Worm (Caenorhabditis elegans) whole organism, late embryonic: ENCODE measurements around the gene E01B7.2.
"Not testable (repeated sequence)": the region's sequence is repeated elsewhere in the genome, so short reads cannot be mapped to it uniquely, and the experiment has no call there.

Source experiments
- K02D7.2 ChIP-seq: sonication (generic microtip); optimal IDR thresholded peaks from 2 replicates; lab custom pipeline; 2017; ENCODE audit warnings: mild to moderate bottlenecking, missing genetic modification characterization, missing compliant biosample characterization
- ama-1 ChIP-seq: fragments of 150-350 bp; optimal IDR thresholded peaks from 2 replicates; lab custom pipeline; 2014
- dmd-4 ChIP-seq: sonication (generic microtip); optimal IDR thresholded peaks from 2 replicates; lab custom pipeline; 2016; ENCODE audit warnings: borderline replicate concordance, missing genetic modification characterization, missing compliant biosample characterization
- dve-1 ChIP-seq: sonication (generic microtip); optimal IDR thresholded peaks from 2 replicates; lab custom pipeline; 2017; ENCODE audit warnings: antibody characterized with exemption, mild to moderate bottlenecking, missing genetic modification characterization, missing compliant biosample characterization
- pat-9 ChIP-seq: fragments of 200-800 bp; sonication (Bioruptor generic); optimal IDR thresholded peaks from 2 replicates; lab custom pipeline; 2018; ENCODE audit warnings: mild to moderate bottlenecking, missing genetic modification characterization, moderate library complexity, missing compliant biosample characterization
- pqm-1 ChIP-seq: sonication (generic microtip); optimal IDR thresholded peaks from 2 replicates; lab custom pipeline; 2016; ENCODE audit warnings: missing genetic modification characterization, missing compliant biosample characterization
- syd-9 ChIP-seq: sonication (generic microtip); optimal IDR thresholded peaks from 2 replicates; lab custom pipeline; 2016; ENCODE audit warnings: mild to moderate bottlenecking, missing genetic modification characterization, moderate library complexity, missing compliant biosample characterization
- tbx-2 ChIP-seq: sonication (generic microtip); optimal IDR thresholded peaks from 2 replicates; lab custom pipeline; 2016; ENCODE audit warnings: missing genetic modification characterization, missing compliant biosample characterization

ce11 chrV:17893959-17894358 is 27.6 kb upstream of the E01B7.2 start, which contains the start of gene C06H5.11:
- TF ChIP-seq ama-1 (lab: Kevin White, UChicago); dve-1; K02D7.2; pat-9 (tag; lab: Kevin White, UChicago); pqm-1 (tag; lab: Kevin White, UChicago); syd-9 (tag; lab: Kevin White, UChicago); tbx-2; dmd-4 (tag; lab: Kevin White, UChicago): not testable (repeated sequence)
